Worm (Caenorhabditis elegans) whole organism, L4/young adult: Measurements from ENCODE around the gene C14C10.10.

Source experiments
- dao-5 ChIP-seq: sonication (generic microtip); optimal IDR thresholded peaks from 2 replicates; lab custom pipeline; 2016; ENCODE audit warnings: missing genotype, missing genetic modification characterization, moderate library complexity, missing compliant biosample characterization
- him-1 ChIP-seq: sonication (generic microtip); optimal IDR thresholded peaks from 2 replicates; lab custom pipeline; 2016; ENCODE audit warnings: missing genotype, missing genetic modification reagents, missing genetic modification characterization, missing compliant biosample characterization

- TF ChIP-seq him-1 (tag; lab: Kevin White, UChicago) (no peak), dao-5 (tag; lab: Kevin White, UChicago) (no peak)
Measured at ce11 chrV:12607113-12607512, 8.2 kb upstream of the C14C10.10 start, which contains the start of gene erg-28.
